Worm (Caenorhabditis elegans) whole organism, midembryonic: Measurements from ENCODE around the gene T28B11.1.

ENCODE experiments used
- cog-1 ChIP-seq: sonication (generic microtip); optimal IDR thresholded peaks from 2 replicates; lab custom pipeline; 2016; ENCODE audit warnings: missing genetic modification characterization, missing compliant biosample characterization
- med-1 ChIP-seq: sonication (generic microtip); optimal IDR thresholded peaks from 2 replicates; lab custom pipeline; 2017; ENCODE audit warnings: missing genetic modification characterization, mild to moderate bottlenecking, missing compliant biosample characterization, antibody characterized with exemption, missing genetic modification reagents; ENCODE audit not compliant: insufficient read depth
- ref-1 ChIP-seq: fragments of 200-800 bp; sonication (Bioruptor generic); conservative IDR thresholded peaks from 2 replicates; pipeline ENCODE4 v1.3.6; 2022; ENCODE audit warnings: missing genetic modification reagents, missing genetic modification characterization, missing compliant biosample characterization
- tab-1 ChIP-seq: fragments of 200-800 bp; sonication (Bioruptor generic); IDR thresholded peaks from 2 replicates; pipeline ENCODE4 v1.3.6; 2022; ENCODE audit warnings: missing genetic modification characterization, missing compliant biosample characterization

DNA sequence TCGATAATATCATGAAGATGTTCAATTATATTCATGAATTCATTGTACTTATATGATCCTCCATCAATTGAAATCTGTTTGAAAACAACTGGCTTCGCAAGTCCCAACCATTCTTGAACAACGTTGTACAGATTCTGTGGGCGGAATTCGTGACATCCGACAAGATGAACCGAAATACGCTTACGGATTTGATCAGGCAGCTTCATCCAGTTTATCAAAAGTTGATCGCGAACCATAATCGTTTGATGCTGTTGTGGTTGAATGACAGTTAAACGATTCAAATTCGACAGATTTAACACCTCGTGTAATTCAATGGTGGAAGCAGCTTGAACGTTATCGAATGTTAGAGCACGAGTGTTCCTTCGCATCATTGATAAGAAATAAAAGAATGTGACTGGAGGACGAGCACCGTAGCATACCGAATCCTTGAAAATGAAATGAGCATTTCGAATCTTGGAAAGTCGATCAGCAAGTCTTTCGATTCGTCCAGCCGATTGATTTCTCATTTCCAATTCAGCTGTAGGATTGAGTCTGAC is 18.4 kb downstream of the T28B11.1 start:
- TF ChIP-seq ref-1 (GFP tag; lab: Robert Waterston, UW) = no peak
- TF ChIP-seq cog-1 = no peak
- TF ChIP-seq med-1 (GFP tag; lab: Kevin White, UChicago) = no peak
- TF ChIP-seq tab-1 (GFP tag; lab: Robert Waterston, UW) = no peak
